Worm (Caenorhabditis elegans) whole organism, late embryonic: Measurements from ENCODE around the gene pqn-35.

Experiments used
- C38D4.7 ChIP-seq: fragments of 200-800 bp; sonication (Bioruptor generic); optimal IDR thresholded peaks from 2 replicates; lab custom pipeline; 2018; ENCODE audit warnings: mild to moderate bottlenecking, missing genetic modification characterization, moderate library complexity, missing compliant biosample characterization
- K02D7.2 ChIP-seq: sonication (generic microtip); optimal IDR thresholded peaks from 2 replicates; lab custom pipeline; 2017; ENCODE audit warnings: mild to moderate bottlenecking, missing genetic modification characterization, missing compliant biosample characterization
- K09A11.1 ChIP-seq: sonication (generic microtip); optimal IDR thresholded peaks from 2 replicates; lab custom pipeline; 2017; ENCODE audit warnings: antibody characterized with exemption, mild to moderate bottlenecking, missing genetic modification characterization, missing compliant biosample characterization; ENCODE audit not compliant: insufficient read depth
- T23F11.4 ChIP-seq: fragments of 200-800 bp; sonication (Bioruptor generic); optimal IDR thresholded peaks from 2 replicates; lab custom pipeline; 2018; ENCODE audit warnings: mild to moderate bottlenecking, missing genetic modification characterization, missing compliant biosample characterization
- Y22D7AL.16 ChIP-seq: sonication (generic microtip); optimal IDR thresholded peaks from 2 replicates; lab custom pipeline; 2016; ENCODE audit warnings: missing genetic modification characterization, missing compliant biosample characterization
- ahr-1 ChIP-seq: sonication (generic microtip); optimal IDR thresholded peaks from 2 replicates; lab custom pipeline; 2016; ENCODE audit warnings: missing genetic modification characterization, missing compliant biosample characterization
- ama-1 ChIP-seq: fragments of 150-350 bp; optimal IDR thresholded peaks from 2 replicates; lab custom pipeline; 2014
- ceh-19 ChIP-seq: fragments of 200-800 bp; sonication (Bioruptor generic); optimal IDR thresholded peaks from 2 replicates; lab custom pipeline; 2018; ENCODE audit warnings: mild to moderate bottlenecking, missing genetic modification characterization, missing compliant biosample characterization
- ceh-2 ChIP-seq: sonication (generic microtip); optimal IDR thresholded peaks from 2 replicates; lab custom pipeline; 2016; ENCODE audit warnings: missing genotype, missing genetic modification characterization, missing compliant biosample characterization
- ceh-24 ChIP-seq: sonication (generic microtip); optimal IDR thresholded peaks from 2 replicates; lab custom pipeline; 2016; ENCODE audit warnings: mild to moderate bottlenecking, missing genetic modification characterization, missing compliant biosample characterization
- ceh-30 ChIP-seq: fragments of 150-350 bp; optimal IDR thresholded peaks from 2 replicates; lab custom pipeline; 2014; ENCODE audit warnings: missing biosample characterization, missing genetic modification characterization
- ceh-6 ChIP-seq: fragments of 200-800 bp; sonication (Bioruptor generic); optimal IDR thresholded peaks from 2 replicates; lab custom pipeline; 2018; ENCODE audit warnings: mild to moderate bottlenecking, missing genetic modification characterization, missing compliant biosample characterization
- dmd-4 ChIP-seq: sonication (generic microtip); optimal IDR thresholded peaks from 2 replicates; lab custom pipeline; 2016; ENCODE audit warnings: borderline replicate concordance, missing genetic modification characterization, missing compliant biosample characterization
- elt-4 ChIP-seq: sonication (generic microtip); optimal IDR thresholded peaks from 2 replicates; lab custom pipeline; 2016; ENCODE audit warnings: missing genetic modification characterization, missing compliant biosample characterization
- fax-1 ChIP-seq: sonication (generic microtip); optimal IDR thresholded peaks from 2 replicates; lab custom pipeline; 2016; ENCODE audit warnings: missing genotype, missing genetic modification characterization, missing compliant biosample characterization
- fkh-10 ChIP-seq: fragments of 150-350 bp; optimal IDR thresholded peaks from 2 replicates; lab custom pipeline; 2014; ENCODE audit warnings: missing biosample characterization, missing genetic modification reagents, missing genetic modification characterization
- gmeb-2 ChIP-seq: sonication (generic microtip); optimal IDR thresholded peaks from 2 replicates; lab custom pipeline; 2016; ENCODE audit warnings: missing genetic modification characterization, inconsistent platforms, missing compliant biosample characterization
- hlh-13 ChIP-seq: fragments of 200-800 bp; sonication (Bioruptor generic); optimal IDR thresholded peaks from 2 replicates; lab custom pipeline; 2018; ENCODE audit warnings: mild to moderate bottlenecking, missing genetic modification characterization, missing compliant biosample characterization
- hlh-8 ChIP-seq: sonication (generic microtip); optimal IDR thresholded peaks from 2 replicates; lab custom pipeline; 2016; ENCODE audit warnings: missing genotype, missing genetic modification characterization, missing compliant biosample characterization
- madf-2 ChIP-seq: sonication (generic microtip); optimal IDR thresholded peaks from 2 replicates; lab custom pipeline; 2017; ENCODE audit warnings: missing genetic modification characterization, missing compliant biosample characterization
- nfya-1 ChIP-seq: sonication (generic microtip); optimal IDR thresholded peaks from 2 replicates; lab custom pipeline; 2017; ENCODE audit warnings: missing genetic modification characterization, mild to moderate bottlenecking, missing compliant biosample characterization, antibody characterized with exemption, moderate library complexity
- nhr-232 ChIP-seq: sonication (generic microtip); optimal IDR thresholded peaks from 2 replicates; lab custom pipeline; 2016; ENCODE audit warnings: missing genetic modification characterization, missing compliant biosample characterization
- odd-2 ChIP-seq: sonication (generic microtip); optimal IDR thresholded peaks from 2 replicates; lab custom pipeline; 2017; ENCODE audit warnings: antibody characterized with exemption, mild to moderate bottlenecking, missing genetic modification characterization, missing compliant biosample characterization
- pag-3 ChIP-seq: sonication (generic microtip); optimal IDR thresholded peaks from 2 replicates; lab custom pipeline; 2016; ENCODE audit warnings: missing compliant biosample characterization, missing genetic modification characterization, borderline replicate concordance
- pat-9 ChIP-seq: fragments of 200-800 bp; sonication (Bioruptor generic); optimal IDR thresholded peaks from 2 replicates; lab custom pipeline; 2018; ENCODE audit warnings: mild to moderate bottlenecking, missing genetic modification characterization, moderate library complexity, missing compliant biosample characterization
- pax-1 ChIP-seq: fragments of 150-350 bp; optimal IDR thresholded peaks from 2 replicates; lab custom pipeline; 2014; ENCODE audit warnings: missing biosample characterization, missing genetic modification characterization
- pha-4 ChIP-seq: fragments of 150-350 bp; optimal IDR thresholded peaks from 2 replicates; lab custom pipeline; 2018; ENCODE audit warnings: missing biosample characterization, missing genetic modification reagents, missing genetic modification characterization
- pros-1 ChIP-seq: fragments of 150-350 bp; optimal IDR thresholded peaks from 2 replicates; lab custom pipeline; 2014; ENCODE audit warnings: missing biosample characterization, missing genetic modification reagents, missing genetic modification characterization
- ref-2 ChIP-seq: sonication (generic microtip); optimal IDR thresholded peaks from 2 replicates; lab custom pipeline; 2016; ENCODE audit warnings: missing genetic modification characterization, missing compliant biosample characterization
- rnt-1 ChIP-seq: sonication (generic microtip); optimal IDR thresholded peaks from 2 replicates; lab custom pipeline; 2016; ENCODE audit warnings: missing genetic modification characterization, missing compliant biosample characterization
- sdc-2 ChIP-seq: sonication (generic microtip); optimal IDR thresholded peaks from 2 replicates; lab custom pipeline; 2016; ENCODE audit warnings: missing genotype, missing genetic modification characterization, missing compliant biosample characterization
- sox-2 ChIP-seq: fragments of 200-800 bp; sonication (Bioruptor generic); IDR thresholded peaks from 2 replicates; pipeline ENCODE4 v1.3.6; 2022; ENCODE audit warnings: missing genetic modification reagents, missing genetic modification characterization, missing compliant biosample characterization
- syd-9 ChIP-seq: sonication (generic microtip); optimal IDR thresholded peaks from 2 replicates; lab custom pipeline; 2016; ENCODE audit warnings: mild to moderate bottlenecking, missing genetic modification characterization, moderate library complexity, missing compliant biosample characterization
- tbx-2 ChIP-seq: sonication (generic microtip); optimal IDR thresholded peaks from 2 replicates; lab custom pipeline; 2016; ENCODE audit warnings: missing genetic modification characterization, missing compliant biosample characterization
- tbx-7 ChIP-seq: sonication (generic microtip); optimal IDR thresholded peaks from 2 replicates; lab custom pipeline; 2016; ENCODE audit warnings: missing genotype, missing genetic modification characterization, missing compliant biosample characterization
- ttx-3 ChIP-seq: sonication (generic microtip); optimal IDR thresholded peaks from 2 replicates; lab custom pipeline; 2016; ENCODE audit warnings: missing genetic modification reagents, missing genetic modification characterization, missing compliant biosample characterization
- unc-86 ChIP-seq: sonication (generic microtip); optimal IDR thresholded peaks from 2 replicates; lab custom pipeline; 2016; ENCODE audit warnings: missing genetic modification characterization, missing compliant biosample characterization
- zip-5 ChIP-seq: sonication (generic microtip); optimal IDR thresholded peaks from 2 replicates; lab custom pipeline; 2016; ENCODE audit warnings: missing genetic modification characterization, missing compliant biosample characterization

Gene pqn-35

ce11 chrII:4585327-4585726, 27.5 kb upstream of the pqn-35 start:
- TF ChIP-seq sox-2 (GFP tag; lab: Robert Waterston, UW): peak; percentile 51; the same call in 1 of the 2 replicates
- TF ChIP-seq fkh-10 (GFP tag; lab: Kevin White, UChicago): no peak
- TF ChIP-seq ceh-6 (GFP tag; lab: Kevin White, UChicago): peak; percentile 12

- TF ChIP-seq fax-1 (no peak), gmeb-2 (tag; lab: Kevin White, UChicago) (no peak), Y22D7AL.16 (tag; lab: Kevin White, UChicago) (no peak), rnt-1 (tag; lab: Kevin White, UChicago) (no peak), ttx-3 (tag; lab: Kevin White, UChicago) (no peak), K02D7.2 (tag; lab: Kevin White, UChicago) (no peak), pax-1 (tag; lab: Kevin White, UChicago) (no peak), pros-1 (tag; lab: Kevin White, UChicago) (no peak), tbx-2 (no peak), zip-5 (tag; lab: Kevin White, UChicago) (no peak), nfya-1 (tag; lab: Kevin White, UChicago) (no peak), hlh-13 (GFP tag; lab: Kevin White, UChicago) (no peak), ceh-30 (tag; lab: Kevin White, UChicago) (no peak), sox-2 (GFP tag; lab: Robert Waterston, UW) (no peak), odd-2 (tag; lab: Kevin White, UChicago) (no peak), ama-1 (lab: Kevin White, UChicago) (no peak)
Observed at ce11 chrII:4590086-4590485, 22.7 kb upstream of the pqn-35 start.

- TF ChIP-seq tbx-2 (no peak), nfya-1 (tag; lab: Kevin White, UChicago) (no peak), hlh-8 (tag; lab: Kevin White, UChicago) (no peak), ceh-24 (tag; lab: Kevin White, UChicago) (no peak), dmd-4 (tag; lab: Kevin White, UChicago) (peak; percentile 18), madf-2 (no peak), pros-1 (tag; lab: Kevin White, UChicago) (no peak), gmeb-2 (tag; lab: Kevin White, UChicago) (no peak), ceh-2 (tag; lab: Kevin White, UChicago) (no peak), C38D4.7 (GFP tag; lab: Kevin White, UChicago) (no peak), rnt-1 (tag; lab: Kevin White, UChicago) (peak; percentile 10), ahr-1 (no peak), nhr-232 (tag; lab: Kevin White, UChicago) (no peak)
Observed at ce11 chrII:4590660-4591059, 22.1 kb upstream of the pqn-35 start.

DNA sequence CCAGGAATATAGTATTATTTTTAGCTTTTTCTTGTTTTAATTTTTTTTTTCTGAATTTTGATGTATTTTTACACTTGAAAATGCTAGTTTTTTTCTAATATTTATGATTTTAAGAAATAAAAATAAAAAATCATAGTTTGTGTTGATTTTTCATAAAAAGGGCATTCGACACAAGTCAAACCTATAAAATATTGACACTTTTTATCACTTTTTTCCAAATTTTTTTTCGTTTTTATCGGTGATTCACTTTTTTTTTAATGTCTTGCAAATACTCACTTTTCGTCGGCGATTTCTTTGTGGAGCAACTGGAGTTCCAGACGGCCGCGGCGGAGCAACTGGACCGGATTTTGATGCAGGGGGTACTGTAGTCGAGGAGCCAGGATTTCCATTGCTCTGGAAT, 15.4 kb upstream of the pqn-35 start:
- no peak for TF ChIP-seq ref-2 (tag; lab: Kevin White, UChicago)
- no peak for TF ChIP-seq hlh-8 (tag; lab: Kevin White, UChicago)
- TF ChIP-seq unc-86 (tag; lab: Kevin White, UChicago): no peak
- no peak for TF ChIP-seq syd-9 (tag; lab: Kevin White, UChicago)
- TF ChIP-seq ceh-19: no peak
- TF ChIP-seq sox-2 (GFP tag; lab: Robert Waterston, UW): no peak
- TF ChIP-seq T23F11.4 (GFP tag; lab: Kevin White, UChicago): no peak
- TF ChIP-seq sdc-2 (tag; lab: Kevin White, UChicago): no peak
- TF ChIP-seq pax-1 (tag; lab: Kevin White, UChicago): no peak
- TF ChIP-seq tbx-2: no peak
- no peak for TF ChIP-seq elt-4 (tag; lab: Kevin White, UChicago)
- no peak for TF ChIP-seq K09A11.1 (tag; lab: Kevin White, UChicago)
- TF ChIP-seq ceh-6 (GFP tag; lab: Kevin White, UChicago): no peak
- no peak for TF ChIP-seq hlh-13 (GFP tag; lab: Kevin White, UChicago)
- no peak for TF ChIP-seq pha-4 (tag; lab: Kevin White, UChicago)
- TF ChIP-seq pat-9 (tag; lab: Kevin White, UChicago): no peak
- TF ChIP-seq tbx-7 (tag; lab: Kevin White, UChicago): no peak
- no peak for TF ChIP-seq dmd-4 (tag; lab: Kevin White, UChicago)
- no peak for TF ChIP-seq pag-3
